Worm (Caenorhabditis elegans) whole organism, late embryonic: ENCODE measurements around the gene C55B6.5.
A peak's percentile ranks its signal among the peaks of the same experiment; 100 is the strongest.

Source experiments
- C08G9.2 ChIP-seq: sonication (generic microtip); optimal IDR thresholded peaks from 2 replicates; lab custom pipeline; 2016; ENCODE audit warnings: mild to moderate bottlenecking, missing genetic modification characterization, moderate library complexity, missing compliant biosample characterization
- K02D7.2 ChIP-seq: sonication (generic microtip); optimal IDR thresholded peaks from 2 replicates; lab custom pipeline; 2017; ENCODE audit warnings: mild to moderate bottlenecking, missing genetic modification characterization, missing compliant biosample characterization
- K09A11.1 ChIP-seq: sonication (generic microtip); optimal IDR thresholded peaks from 2 replicates; lab custom pipeline; 2017; ENCODE audit warnings: antibody characterized with exemption, mild to moderate bottlenecking, missing genetic modification characterization, missing compliant biosample characterization; ENCODE audit not compliant: insufficient read depth
- T23F11.4 ChIP-seq: fragments of 200-800 bp; sonication (Bioruptor generic); optimal IDR thresholded peaks from 2 replicates; lab custom pipeline; 2018; ENCODE audit warnings: mild to moderate bottlenecking, missing genetic modification characterization, missing compliant biosample characterization
- ceh-14 ChIP-seq: sonication (generic microtip); optimal IDR thresholded peaks from 2 replicates; lab custom pipeline; 2016; ENCODE audit warnings: missing genotype, missing genetic modification characterization, missing compliant biosample characterization
- ceh-18 ChIP-seq: sonication (generic microtip); optimal IDR thresholded peaks from 2 replicates; lab custom pipeline; 2016; ENCODE audit warnings: missing genetic modification characterization, missing compliant biosample characterization
- ceh-19 ChIP-seq: fragments of 200-800 bp; sonication (Bioruptor generic); optimal IDR thresholded peaks from 2 replicates; lab custom pipeline; 2018; ENCODE audit warnings: mild to moderate bottlenecking, missing genetic modification characterization, missing compliant biosample characterization
- ceh-31 ChIP-seq: sonication (generic microtip); optimal IDR thresholded peaks from 2 replicates; lab custom pipeline; 2016; ENCODE audit warnings: missing genetic modification characterization, missing compliant biosample characterization
- ceh-34 ChIP-seq: sonication (generic microtip); optimal IDR thresholded peaks from 2 replicates; lab custom pipeline; 2016; ENCODE audit warnings: mild to moderate bottlenecking, missing genetic modification characterization, missing compliant biosample characterization
- ceh-45 ChIP-seq: fragments of 200-800 bp; sonication (Bioruptor generic); IDR thresholded peaks from 2 replicates; pipeline ENCODE4 v1.3.6; 2022; ENCODE audit warnings: missing genetic modification reagents, missing genetic modification characterization, missing compliant biosample characterization
- ceh-48 ChIP-seq: sonication (generic microtip); optimal IDR thresholded peaks from 2 replicates; lab custom pipeline; 2016; ENCODE audit warnings: missing genetic modification characterization, inconsistent platforms, missing compliant biosample characterization
- ceh-6 ChIP-seq: fragments of 200-800 bp; sonication (Bioruptor generic); optimal IDR thresholded peaks from 2 replicates; lab custom pipeline; 2018; ENCODE audit warnings: mild to moderate bottlenecking, missing genetic modification characterization, missing compliant biosample characterization
- dmd-4 ChIP-seq: sonication (generic microtip); optimal IDR thresholded peaks from 2 replicates; lab custom pipeline; 2016; ENCODE audit warnings: borderline replicate concordance, missing genetic modification characterization, missing compliant biosample characterization
- dve-1 ChIP-seq: sonication (generic microtip); optimal IDR thresholded peaks from 2 replicates; lab custom pipeline; 2017; ENCODE audit warnings: antibody characterized with exemption, mild to moderate bottlenecking, missing genetic modification characterization, missing compliant biosample characterization
- elt-4 ChIP-seq: sonication (generic microtip); optimal IDR thresholded peaks from 2 replicates; lab custom pipeline; 2016; ENCODE audit warnings: missing genetic modification characterization, missing compliant biosample characterization
- eyg-1 ChIP-seq: sonication (generic microtip); optimal IDR thresholded peaks from 2 replicates; lab custom pipeline; 2016; ENCODE audit warnings: missing genotype, missing genetic modification characterization, missing compliant biosample characterization
- fkh-10 ChIP-seq: fragments of 150-350 bp; optimal IDR thresholded peaks from 2 replicates; lab custom pipeline; 2014; ENCODE audit warnings: missing biosample characterization, missing genetic modification reagents, missing genetic modification characterization
- gmeb-2 ChIP-seq: sonication (generic microtip); optimal IDR thresholded peaks from 2 replicates; lab custom pipeline; 2016; ENCODE audit warnings: missing genetic modification characterization, inconsistent platforms, missing compliant biosample characterization
- hlh-15 ChIP-seq: sonication (generic microtip); optimal IDR thresholded peaks from 2 replicates; lab custom pipeline; 2016; ENCODE audit warnings: missing genetic modification characterization, missing compliant biosample characterization
- lim-6 ChIP-seq: sonication (generic microtip); optimal IDR thresholded peaks from 2 replicates; lab custom pipeline; 2016; ENCODE audit warnings: missing genetic modification characterization, missing compliant biosample characterization
- mec-3 ChIP-seq: sonication (generic microtip); optimal IDR thresholded peaks from 2 replicates; lab custom pipeline; 2016; ENCODE audit warnings: borderline replicate concordance, missing genetic modification characterization, missing compliant biosample characterization
- nfya-1 ChIP-seq: sonication (generic microtip); optimal IDR thresholded peaks from 2 replicates; lab custom pipeline; 2017; ENCODE audit warnings: missing genetic modification characterization, mild to moderate bottlenecking, missing compliant biosample characterization, antibody characterized with exemption, moderate library complexity
- pag-3 ChIP-seq: sonication (generic microtip); optimal IDR thresholded peaks from 2 replicates; lab custom pipeline; 2016; ENCODE audit warnings: missing compliant biosample characterization, missing genetic modification characterization, borderline replicate concordance
- pqm-1 ChIP-seq: sonication (generic microtip); optimal IDR thresholded peaks from 2 replicates; lab custom pipeline; 2016; ENCODE audit warnings: missing genetic modification characterization, missing compliant biosample characterization
- ref-2 ChIP-seq: sonication (generic microtip); optimal IDR thresholded peaks from 2 replicates; lab custom pipeline; 2016; ENCODE audit warnings: missing genetic modification characterization, missing compliant biosample characterization
- rnt-1 ChIP-seq: sonication (generic microtip); optimal IDR thresholded peaks from 2 replicates; lab custom pipeline; 2016; ENCODE audit warnings: missing genetic modification characterization, missing compliant biosample characterization
- syd-9 ChIP-seq: sonication (generic microtip); optimal IDR thresholded peaks from 2 replicates; lab custom pipeline; 2016; ENCODE audit warnings: mild to moderate bottlenecking, missing genetic modification characterization, moderate library complexity, missing compliant biosample characterization
- unc-3 ChIP-seq, 2 experiments: fragments of 200-800 bp in 1 of 2; sonication (Bioruptor generic) in 1 of 2; sonication (generic microtip) in 1 of 2; conservative IDR thresholded peaks in 1 of 2; optimal IDR thresholded peaks in 1 of 2; 2 replicates each; pipeline versions ENCODE4 v1.3.6 to Lab custom; 2016 to 2022; ENCODE audit warnings: missing compliant biosample characterization in 2 of 2, missing genetic modification characterization in 2 of 2, missing genetic modification reagents in 1 of 2
- unc-55 ChIP-seq: sonication (generic microtip); optimal IDR thresholded peaks from 2 replicates; lab custom pipeline; 2017; ENCODE audit warnings: missing biosample characterization, missing genetic modification reagents, missing genetic modification characterization
- unc-86 ChIP-seq: sonication (generic microtip); optimal IDR thresholded peaks from 2 replicates; lab custom pipeline; 2016; ENCODE audit warnings: missing genetic modification characterization, missing compliant biosample characterization
- ztf-16 ChIP-seq: sonication (generic microtip); optimal IDR thresholded peaks from 2 replicates; lab custom pipeline; 2017; ENCODE audit warnings: missing genetic modification characterization, missing compliant biosample characterization

Gene C55B6.5

ce11 chrX:7230321-7230720 lies 25.2 kb upstream of the C55B6.5 start:
- TF ChIP-seq unc-55 (GFP tag; lab: Kevin White, UChicago), result no peak
- no peak for TF ChIP-seq ref-2 (tag; lab: Kevin White, UChicago)
- TF ChIP-seq ceh-45 (GFP tag; lab: Robert Waterston, UW), result no peak
- no peak for TF ChIP-seq unc-86 (tag; lab: Kevin White, UChicago)
- no peak for TF ChIP-seq ceh-18 (tag; lab: Kevin White, UChicago)
- TF ChIP-seq K09A11.1, result no peak
- no peak for TF ChIP-seq C08G9.2 (tag; lab: Kevin White, UChicago)
- TF ChIP-seq ceh-34 (tag; lab: Kevin White, UChicago), result no peak
- TF ChIP-seq unc-3 (GFP tag; conservative IDR thresholded peaks at IDR 0.05; lab: Robert Waterston, UW), result no peak
- TF ChIP-seq unc-3 (tag; optimal IDR thresholded peaks at IDR 0.05; lab: Kevin White, UChicago), result no peak
- no peak for TF ChIP-seq rnt-1 (tag; lab: Kevin White, UChicago)
- TF ChIP-seq T23F11.4 (GFP tag; lab: Kevin White, UChicago), result no peak
- no peak for TF ChIP-seq elt-4 (tag; lab: Kevin White, UChicago)
- no peak for TF ChIP-seq dmd-4 (tag; lab: Kevin White, UChicago)

ce11 chrX:7229357-7229756 lies 24.3 kb upstream of the C55B6.5 start:
- TF ChIP-seq nfya-1 (tag; lab: Kevin White, UChicago), result no peak
- TF ChIP-seq ceh-6, result no peak
- TF ChIP-seq hlh-15 (tag; lab: Kevin White, UChicago), result no peak
- no peak for TF ChIP-seq eyg-1 (tag; lab: Kevin White, UChicago)
- TF ChIP-seq ceh-19 (GFP tag; lab: Kevin White, UChicago), result no peak
- no peak for TF ChIP-seq ztf-16
- no peak for TF ChIP-seq elt-4 (tag; lab: Kevin White, UChicago)
- no peak for TF ChIP-seq dve-1 (tag; lab: Kevin White, UChicago)
- no peak for TF ChIP-seq K02D7.2 (tag; lab: Kevin White, UChicago)
- TF ChIP-seq pqm-1, result no peak
- no peak for TF ChIP-seq ceh-14 (tag; lab: Kevin White, UChicago)
- TF ChIP-seq, all 69 proteins: peak for 0

ce11 chrX:7225028-7225427 lies 19.9 kb upstream of the C55B6.5 start:
- TF ChIP-seq unc-3 (GFP tag; conservative IDR thresholded peaks at IDR 0.05; lab: Robert Waterston, UW), result 0 out of 2 replicates have a peak, but pooled peaks have one; percentile 0
- TF ChIP-seq unc-3 (tag; optimal IDR thresholded peaks at IDR 0.05; lab: Kevin White, UChicago), result no peak
- no peak for TF ChIP-seq lim-6 (tag; lab: Kevin White, UChicago)
- TF ChIP-seq mec-3 (tag; lab: Kevin White, UChicago), result no peak
- TF ChIP-seq unc-55 (GFP tag; lab: Kevin White, UChicago), result peak; percentile 17
- TF ChIP-seq, all 69 proteins: peak for 2

ce11 chrX:7224510-7224909 lies 19.4 kb upstream of the C55B6.5 start:
- TF ChIP-seq fkh-10 (GFP tag; lab: Kevin White, UChicago) (no peak), ceh-34 (tag; lab: Kevin White, UChicago) (peak; percentile 56), ceh-48 (tag; lab: Kevin White, UChicago) (peak; percentile 42), ceh-31 (tag; lab: Kevin White, UChicago) (no peak), syd-9 (tag; lab: Kevin White, UChicago) (peak; percentile 57), gmeb-2 (no peak), ceh-6 (peak; percentile 45), mec-3 (tag; lab: Kevin White, UChicago) (peak; percentile 22), unc-3 (GFP tag; conservative IDR thresholded peaks at IDR 0.05; lab: Robert Waterston, UW) (0 out of 2 replicates have a peak, but pooled peaks have one; percentile 12), unc-3 (tag; optimal IDR thresholded peaks at IDR 0.05; lab: Kevin White, UChicago) (no peak)

- no peak for TF ChIP-seq pag-3 (tag; lab: Kevin White, UChicago)
- peak; percentile 84 for TF ChIP-seq ceh-48 (tag; lab: Kevin White, UChicago)
These were observed 17.3 kb upstream of the C55B6.5 start for ce11 chrX:7222383-7222782.
